Fruit fly (Drosophila melanogaster) whole organism, embryonic: ENCODE results near the gene oxt.

ENCODE experiments used
- ATbp ChIP-seq: fragments of 200-800 bp; sonication (Bioruptor generic); optimal IDR thresholded peaks from 2 replicates; lab custom pipeline; 2017; ENCODE audit warnings: missing biosample characterization, mild to moderate bottlenecking, missing genetic modification characterization, missing genetic modification reagents
- CG10321 ChIP-seq: fragments of 200-800 bp; sonication (Bioruptor generic); IDR thresholded peaks from 2 replicates; pipeline ENCODE4 v1.3.6; 2022; ENCODE audit warnings: missing biosample characterization, missing genetic modification characterization
- CG10366 ChIP-seq: fragments of 200-800 bp; sonication (Bioruptor generic); IDR thresholded peaks from 2 replicates; pipeline ENCODE4 v1.3.6; 2022; ENCODE audit warnings: missing biosample characterization, missing genetic modification characterization
- CG11695 ChIP-seq: fragments of 200-800 bp; sonication (Bioruptor generic); IDR thresholded peaks from 3 replicates; pipeline ENCODE4 v1.3.6; 2022; ENCODE audit warnings: missing biosample characterization, missing genetic modification characterization
- CG12299 ChIP-seq: fragments of 200-800 bp; sonication (Bioruptor generic); optimal IDR thresholded peaks from 2 replicates; lab custom pipeline; 2018; ENCODE audit warnings: missing biosample characterization, mild to moderate bottlenecking, missing genetic modification characterization
- CG13894 ChIP-seq: fragments of 200-800 bp; sonication (Bioruptor generic); optimal IDR thresholded peaks from 3 replicates; lab custom pipeline; 2018; ENCODE audit warnings: missing biosample characterization, mild to moderate bottlenecking, missing genetic modification characterization, moderate library complexity
- CG14667 ChIP-seq: fragments of 200-800 bp; sonication (Bioruptor generic); IDR thresholded peaks from 2 replicates; pipeline ENCODE4 v1.3.6; 2022; ENCODE audit warnings: missing biosample characterization, missing genetic modification characterization
- CG15479 ChIP-seq: fragments of 200-800 bp; sonication (Bioruptor generic); optimal IDR thresholded peaks from 3 replicates; lab custom pipeline; 2019; ENCODE audit warnings: missing biosample characterization, mild to moderate bottlenecking, missing genetic modification characterization, moderate library complexity
- CG1603 ChIP-seq: fragments of 200-800 bp; sonication (Bioruptor generic); optimal IDR thresholded peaks from 2 replicates; lab custom pipeline; 2019; ENCODE audit warnings: missing biosample characterization, mild to moderate bottlenecking, missing genetic modification characterization, moderate library complexity
- CG16815 ChIP-seq: fragments of 200-800 bp; sonication (Bioruptor generic); optimal IDR thresholded peaks from 3 replicates; lab custom pipeline; 2017; ENCODE audit warnings: missing biosample characterization, mild to moderate bottlenecking, missing genetic modification characterization
- CG17359 ChIP-seq: fragments of 200-800 bp; sonication (Bioruptor generic); optimal IDR thresholded peaks from 3 replicates; lab custom pipeline; 2018; ENCODE audit warnings: missing biosample characterization, mild to moderate bottlenecking, missing genetic modification characterization, moderate library complexity
- CG17612 ChIP-seq: fragments of 200-800 bp; sonication (Bioruptor generic); IDR thresholded peaks from 2 replicates; pipeline ENCODE4 v1.3.6; 2022; ENCODE audit warnings: missing biosample characterization, missing genetic modification characterization
- CG17829 ChIP-seq: fragments of 200-800 bp; optimal IDR thresholded peaks from 2 replicates; lab custom pipeline; 2019; ENCODE audit warnings: missing biosample characterization, mild to moderate bottlenecking, missing genetic modification characterization, moderate library complexity
- CG1832 ChIP-seq: fragments of 200-800 bp; sonication (Bioruptor generic); optimal IDR thresholded peaks from 2 replicates; lab custom pipeline; 2017; ENCODE audit warnings: missing biosample characterization, mild to moderate bottlenecking, missing genetic modification characterization, inconsistent platforms
- CG2678 ChIP-seq: fragments of 200-800 bp; sonication (Bioruptor generic); optimal IDR thresholded peaks from 3 replicates; lab custom pipeline; 2019; ENCODE audit warnings: missing biosample characterization, mild to moderate bottlenecking, missing genetic modification characterization, moderate library complexity
- CG30403 ChIP-seq: fragments of 200-800 bp; sonication (Bioruptor generic); optimal IDR thresholded peaks from 3 replicates; lab custom pipeline; 2016; ENCODE audit warnings: missing biosample characterization, missing genetic modification characterization
- CG3163 ChIP-seq: fragments of 200-800 bp; sonication (Bioruptor generic); optimal IDR thresholded peaks from 3 replicates; lab custom pipeline; 2016; ENCODE audit warnings: missing biosample characterization, missing genetic modification characterization
- CG32532 ChIP-seq: fragments of 200-800 bp; sonication (Bioruptor generic); IDR thresholded peaks from 2 replicates; pipeline ENCODE4 v1.3.6; 2022; ENCODE audit warnings: missing biosample characterization, missing genetic modification characterization
- CG32772 ChIP-seq: fragments of 200-800 bp; sonication (Bioruptor generic); IDR thresholded peaks from 2 replicates; pipeline ENCODE4 v1.3.6; 2022; ENCODE audit warnings: missing biosample characterization, missing genetic modification characterization
- CG3281 ChIP-seq: fragments of 200-800 bp; sonication (Bioruptor generic); optimal IDR thresholded peaks from 3 replicates; lab custom pipeline; 2017; ENCODE audit warnings: missing biosample characterization, mild to moderate bottlenecking, missing genetic modification characterization
- CG34224 ChIP-seq: fragments of 200-800 bp; sonication (Bioruptor generic); IDR thresholded peaks from 3 replicates; pipeline ENCODE4 v1.3.6; 2022; ENCODE audit warnings: missing biosample characterization, missing genetic modification characterization; ENCODE audit not compliant: partially characterized antibody
- CG4282 ChIP-seq: fragments of 200-800 bp; sonication (Bioruptor generic); optimal IDR thresholded peaks from 2 replicates; lab custom pipeline; 2016; ENCODE audit warnings: missing biosample characterization, missing genetic modification characterization
- CG6254 ChIP-seq: fragments of 200-800 bp; sonication (Bioruptor generic); optimal IDR thresholded peaks from 3 replicates; lab custom pipeline; 2017; ENCODE audit warnings: mild to moderate bottlenecking, missing biosample characterization, missing genetic modification reagents, missing genetic modification characterization
- CG6654 ChIP-seq: fragments of 200-800 bp; sonication (Bioruptor generic); optimal IDR thresholded peaks from 2 replicates; lab custom pipeline; 2017; ENCODE audit warnings: missing biosample characterization, mild to moderate bottlenecking, missing genetic modification characterization
- CG6791 ChIP-seq: fragments of 200-800 bp; sonication (Bioruptor generic); IDR thresholded peaks from 3 replicates; pipeline ENCODE4 v1.3.6; 2022; ENCODE audit warnings: missing biosample characterization, missing genetic modification characterization; ENCODE audit not compliant: partially characterized antibody
- CoRest ChIP-seq: fragments of 200-800 bp; sonication (Bioruptor generic); optimal IDR thresholded peaks from 3 replicates; lab custom pipeline; 2018; ENCODE audit warnings: missing biosample characterization, mild to moderate bottlenecking, missing genetic modification characterization, moderate library complexity
- E2f2 ChIP-seq: fragments of 200-800 bp; sonication (Bioruptor generic); IDR thresholded peaks from 2 replicates; pipeline ENCODE4 v1.3.6; 2022; ENCODE audit warnings: missing biosample characterization, missing genetic modification characterization
- Ets65A ChIP-seq: fragments of 200-800 bp; sonication (Bioruptor generic); peaks from one replicate; lab custom pipeline; 2016; ENCODE audit warnings: missing biosample characterization, missing genetic modification characterization
- Hey ChIP-seq: fragments of 200-800 bp; sonication (Bioruptor generic); optimal IDR thresholded peaks from 3 replicates; lab custom pipeline; 2018; ENCODE audit warnings: missing biosample characterization, mild to moderate bottlenecking, missing genetic modification characterization
- HmgD ChIP-seq: fragments of 200-800 bp; sonication (Bioruptor generic); optimal IDR thresholded peaks from 3 replicates; lab custom pipeline; 2016; ENCODE audit warnings: missing biosample characterization, missing genetic modification characterization
- Hr3 ChIP-seq: fragments of 200-800 bp; sonication (Bioruptor generic); optimal IDR thresholded peaks from 3 replicates; lab custom pipeline; 2016; ENCODE audit warnings: missing biosample characterization, missing genetic modification characterization
- Mad ChIP-seq: fragments of 200-800 bp; sonication (Bioruptor generic); optimal IDR thresholded peaks from 2 replicates; lab custom pipeline; 2016; ENCODE audit warnings: missing biosample characterization, missing genetic modification characterization
- Ravus ChIP-seq: fragments of 200-800 bp; sonication (Bioruptor generic); IDR thresholded peaks from 2 replicates; pipeline ENCODE4 v1.3.6; 2022; ENCODE audit warnings: missing biosample characterization, missing genetic modification characterization
- amos ChIP-seq: fragments of 200-800 bp; sonication (Bioruptor generic); IDR thresholded peaks from 2 replicates; pipeline ENCODE4 v1.3.6; 2022; ENCODE audit warnings: missing biosample characterization, missing genetic modification characterization; ENCODE audit not compliant: partially characterized antibody
- ato ChIP-seq: fragments of 200-800 bp; sonication (Bioruptor generic); IDR thresholded peaks from 2 replicates; pipeline ENCODE4 v1.3.6; 2022; ENCODE audit warnings: missing biosample characterization, missing genetic modification characterization; ENCODE audit not compliant: partially characterized antibody
- bbx ChIP-seq: fragments of 200-800 bp; sonication (Bioruptor generic); IDR thresholded peaks from 2 replicates; pipeline ENCODE4 v1.3.6; 2022; ENCODE audit warnings: missing biosample characterization, missing genetic modification characterization; ENCODE audit not compliant: partially characterized antibody
- bowl ChIP-seq: fragments of 200-800 bp; sonication (Bioruptor generic); IDR thresholded peaks from 2 replicates; pipeline ENCODE4 v1.3.6; 2022; ENCODE audit warnings: missing biosample characterization, missing genetic modification characterization
- cas ChIP-seq: fragments of 200-800 bp; sonication (Bioruptor generic); IDR thresholded peaks from 2 replicates; pipeline ENCODE4 v1.3.6; 2022; ENCODE audit warnings: missing biosample characterization, missing genetic modification characterization
- chif ChIP-seq, 2 experiments: fragments of 200-800 bp; sonication (Bioruptor generic); optimal IDR thresholded peaks; 3 replicates each; lab custom pipeline; 2016; ENCODE audit warnings: missing biosample characterization in 2 of 2, missing genetic modification characterization in 2 of 2
- chn ChIP-seq: fragments of 200-800 bp; sonication (Bioruptor generic); optimal IDR thresholded peaks from 2 replicates; lab custom pipeline; 2016; ENCODE audit warnings: missing biosample characterization, missing genetic modification characterization
- crp ChIP-seq, 2 experiments: fragments of 200-800 bp; sonication (Bioruptor generic); optimal IDR thresholded peaks; 2 replicates in 1 of 2; 3 replicates in 1 of 2; lab custom pipeline; 2017; ENCODE audit warnings: missing biosample characterization in 2 of 2, missing genetic modification characterization in 2 of 2, mild to moderate bottlenecking in 1 of 2, moderate library complexity in 1 of 2
- dmrt99B ChIP-seq: fragments of 200-800 bp; sonication (Bioruptor generic); optimal IDR thresholded peaks from 2 replicates; lab custom pipeline; 2018; ENCODE audit warnings: missing biosample characterization, mild to moderate bottlenecking, missing genetic modification characterization, moderate library complexity
- dysf ChIP-seq: fragments of 200-800 bp; sonication (Bioruptor generic); IDR thresholded peaks from 3 replicates; pipeline ENCODE4 v1.3.6; 2022; ENCODE audit warnings: missing biosample characterization, missing genetic modification characterization
- gfzf ChIP-seq: fragments of 200-800 bp; sonication (Bioruptor generic); optimal IDR thresholded peaks from 2 replicates; lab custom pipeline; 2016; ENCODE audit warnings: missing biosample characterization, mild to moderate bottlenecking, missing genetic modification characterization, moderate library complexity
- grn ChIP-seq: fragments of 200-800 bp; sonication (Bioruptor generic); optimal IDR thresholded peaks from 3 replicates; lab custom pipeline; 2017; ENCODE audit warnings: missing biosample characterization, missing genetic modification characterization
- mirr ChIP-seq: fragments of 200-800 bp; sonication (Bioruptor generic); optimal IDR thresholded peaks from 3 replicates; lab custom pipeline; 2018; ENCODE audit warnings: missing biosample characterization, mild to moderate bottlenecking, missing genetic modification characterization
- pzg ChIP-seq: fragments of 200-800 bp; sonication (Bioruptor generic); optimal IDR thresholded peaks from 3 replicates; lab custom pipeline; 2018; ENCODE audit warnings: missing biosample characterization, mild to moderate bottlenecking, missing genetic modification characterization, moderate library complexity
- trem ChIP-seq: fragments of 200-800 bp; optimal IDR thresholded peaks from 3 replicates; lab custom pipeline; 2019; ENCODE audit warnings: missing biosample characterization, mild to moderate bottlenecking, missing genetic modification characterization, moderate library complexity
- zfh2 ChIP-seq: fragments of 200-800 bp; sonication (Bioruptor generic); optimal IDR thresholded peaks from 2 replicates; lab custom pipeline; 2016; ENCODE audit warnings: missing biosample characterization, missing genetic modification characterization

oxt gene

dm6 chr3L:2265692-2266444, 3.4 kb upstream of the oxt start, which contains the start of the genes ecd and CG13806 (continued):
- TF ChIP-seq CG11695 (GFP tag; lab: Robert Waterston, UW) (no peak; the same call in 2 of the 3 replicates), CG10366 (peak; percentile 35; the same call in 1 of the 2 replicates), Ets65A (peak; percentile 93), CG10321 (GFP tag; lab: Robert Waterston, UW) (no peak), CG17829 (no peak), crp (GFP tag; optimal IDR thresholded peaks at IDR 0.05; lab: Kevin White, UChicago) (peak in 1 of 2 experiments; percentile 23), cas (GFP tag; lab: Robert Waterston, UW) (no peak; the same call in 1 of the 2 replicates), CG6254 (GFP tag; lab: Kevin White, UChicago) (no peak), chif (GFP tag; optimal IDR thresholded peaks at IDR 0.05; lab: Kevin White, UChicago) (peak in 1 of 2 experiments; percentile 50), pzg (GFP tag; lab: Kevin White, UChicago) (peak; percentile 84), CG4282 (GFP tag; lab: Kevin White, UChicago) (no peak), ATbp (no peak), bowl (GFP tag; lab: Robert Waterston, UW) (no peak), HmgD (peak; percentile 77), CG1603 (peak; percentile 86), CG15479 (no peak), bbx (GFP tag; lab: Robert Waterston, UW) (peak; percentile 93), CG2678 (tag; lab: Kevin White, UChicago) (no peak), CG17359 (no peak), CG13894 (tag; lab: Kevin White, UChicago) (peak; percentile 34), grn (peak; percentile 71), gfzf (GFP tag; lab: Kevin White, UChicago) (peak; percentile 60), CG1832 (GFP tag; lab: Kevin White, UChicago) (no peak), CG14667 (0 out of 2 replicates have a peak, but pooled peaks have one; percentile 25), CG17612 (no peak), E2f2 (peak; percentile 49), dmrt99B (tag; lab: Kevin White, UChicago) (no peak), CG30403 (GFP tag; lab: Kevin White, UChicago) (peak; percentile 48), amos (GFP tag; lab: Robert Waterston, UW) (peak; percentile 98), Hey (tag; lab: Kevin White, UChicago) (no peak), CG32532 (GFP tag; lab: Robert Waterston, UW) (peak; percentile 75), mirr (peak; percentile 11), CG16815 (no peak), Mad (peak; percentile 21), CG34224 (GFP tag; lab: Robert Waterston, UW) (peak; percentile 91), zfh2 (GFP tag; lab: Kevin White, UChicago) (peak; percentile 67), trem (tag; lab: Kevin White, UChicago) (peak; percentile 51), ato (GFP tag; lab: Robert Waterston, UW) (peak; percentile 91), CG3163 (GFP tag; lab: Kevin White, UChicago) (peak; percentile 56), CG32772 (no peak), Ravus (GFP tag; lab: Robert Waterston, UW) (no peak), CoRest (tag; lab: Kevin White, UChicago) (peak; percentile 69), CG3281 (no peak), Hr3 (GFP tag; lab: Kevin White, UChicago) (no peak), CG12299 (tag; lab: Kevin White, UChicago) (no peak), dysf (GFP tag; lab: Robert Waterston, UW) (peak; percentile 35; the same call in 1 of the 3 replicates), CG6654 (GFP tag; lab: Kevin White, UChicago) (no peak), chn (GFP tag; lab: Kevin White, UChicago) (peak; percentile 55), CG6791 (peak; percentile 97)
